Worm (Caenorhabditis elegans) whole organism, L4 larva: ENCODE measurements around the gene C35C5.9.

ENCODE experiments used
- D1046.2 ChIP-seq: fragments of 200-800 bp; sonication (Bioruptor generic); IDR thresholded peaks from 2 replicates; pipeline ENCODE4 v1.3.6; 2022; ENCODE audit warnings: missing genetic modification characterization, missing compliant biosample characterization
- F10B5.3 ChIP-seq: sonication (generic microtip); optimal IDR thresholded peaks from 2 replicates; lab custom pipeline; 2016; ENCODE audit warnings: mild to moderate bottlenecking, missing genetic modification characterization, missing compliant biosample characterization
- F26F4.8 ChIP-seq: fragments of 200-800 bp; sonication (Bioruptor generic); conservative IDR thresholded peaks from 2 replicates; pipeline ENCODE4 v1.3.6; 2022; ENCODE audit warnings: missing genetic modification characterization, missing compliant biosample characterization
- F49E8.2 ChIP-seq: sonication (generic microtip); optimal IDR thresholded peaks from 2 replicates; lab custom pipeline; 2016; ENCODE audit warnings: missing compliant biosample characterization, mild to moderate bottlenecking, missing genetic modification characterization, borderline replicate concordance
- ZK337.2 ChIP-seq: fragments of 200-800 bp; sonication (Bioruptor generic); IDR thresholded peaks from 2 replicates; pipeline ENCODE4 v1.3.6; 2022; ENCODE audit warnings: missing genetic modification reagents, missing genetic modification characterization, missing compliant biosample characterization
- ZK546.5 ChIP-seq, 2 experiments: sonication (generic microtip); optimal IDR thresholded peaks; 2 replicates each; lab custom pipeline; 2017; ENCODE audit warnings: missing biosample characterization in 2 of 2, missing genetic modification characterization in 2 of 2
- aha-1 ChIP-seq: fragments of 150-350 bp; peaks from one replicate; lab custom pipeline; 2014; ENCODE audit warnings: missing biosample characterization, missing genetic modification characterization
- aly-2 ChIP-seq: sonication (generic microtip); optimal IDR thresholded peaks from 2 replicates; lab custom pipeline; 2018; ENCODE audit warnings: missing biosample characterization, missing genetic modification characterization
- ceh-28 ChIP-seq: fragments of 150-350 bp; optimal IDR thresholded peaks from 2 replicates; lab custom pipeline; 2014; ENCODE audit warnings: missing biosample characterization, missing genetic modification reagents, missing genetic modification characterization
- ceh-32 ChIP-seq: sonication (generic microtip); optimal IDR thresholded peaks from 2 replicates; lab custom pipeline; 2016; ENCODE audit warnings: mild to moderate bottlenecking, missing genetic modification characterization, missing compliant biosample characterization; ENCODE audit not compliant: poor library complexity
- ceh-44 ChIP-seq: fragments of 200-800 bp; sonication (Bioruptor generic); IDR thresholded peaks from 2 replicates; pipeline ENCODE4 v1.3.6; 2022; ENCODE audit warnings: missing genetic modification reagents, missing genetic modification characterization, missing compliant biosample characterization
- cey-2 ChIP-seq: sonication (generic microtip); optimal IDR thresholded peaks from 3 replicates; lab custom pipeline; 2017; ENCODE audit warnings: missing genetic modification characterization, mild to moderate bottlenecking, missing compliant biosample characterization, antibody characterized with exemption, borderline replicate concordance; ENCODE audit not compliant: insufficient read depth
- daf-16 ChIP-seq, 3 experiments: sonication (generic microtip); optimal IDR thresholded peaks; 2 replicates each; lab custom pipeline; 2016 to 2017; ENCODE audit warnings: missing genetic modification characterization in 3 of 3, missing genetic modification reagents in 3 of 3, mild to moderate bottlenecking in 2 of 3, missing compliant biosample characterization in 2 of 3, missing biosample characterization in 1 of 3, moderate library complexity in 1 of 3
- dmd-8 ChIP-seq: fragments of 200-800 bp; sonication (Bioruptor generic); IDR thresholded peaks from 2 replicates; pipeline ENCODE4 v1.3.6; 2022; ENCODE audit warnings: missing genetic modification characterization, missing compliant biosample characterization
- dpl-1 ChIP-seq: fragments of 150-350 bp; optimal IDR thresholded peaks from 2 replicates; lab custom pipeline; 2014; ENCODE audit warnings: missing biosample characterization, missing genetic modification reagents, missing genetic modification characterization
- dve-1 ChIP-seq: sonication (generic microtip); optimal IDR thresholded peaks from 2 replicates; lab custom pipeline; 2017; ENCODE audit warnings: antibody characterized with exemption, mild to moderate bottlenecking, missing genetic modification characterization, missing compliant biosample characterization; ENCODE audit not compliant: insufficient read depth
- egl-43 ChIP-seq: fragments of 200-800 bp; sonication (Bioruptor generic); IDR thresholded peaks from 2 replicates; pipeline ENCODE4 v1.3.6; 2022; ENCODE audit warnings: missing genetic modification reagents, missing genetic modification characterization, missing compliant biosample characterization
- fkh-10 ChIP-seq: fragments of 150-350 bp; optimal IDR thresholded peaks from 2 replicates; lab custom pipeline; 2014; ENCODE audit warnings: missing biosample characterization, missing genetic modification reagents, missing genetic modification characterization
- fos-1 ChIP-seq: fragments of 150-350 bp; optimal IDR thresholded peaks from 2 replicates; lab custom pipeline; 2014; ENCODE audit warnings: missing biosample characterization, missing genetic modification characterization
- gei-8 ChIP-seq: fragments of 200-800 bp; sonication (Bioruptor generic); optimal IDR thresholded peaks from 2 replicates; lab custom pipeline; 2018; ENCODE audit warnings: mild to moderate bottlenecking, missing genetic modification characterization, missing compliant biosample characterization
- hlh-11 ChIP-seq: fragments of 200-800 bp; sonication (Bioruptor generic); optimal IDR thresholded peaks from 2 replicates; lab custom pipeline; 2018; ENCODE audit warnings: mild to moderate bottlenecking, missing genetic modification characterization, missing compliant biosample characterization
- lim-7 ChIP-seq: fragments of 200-800 bp; sonication (Bioruptor generic); IDR thresholded peaks from 2 replicates; pipeline ENCODE4 v1.3.6; 2022; ENCODE audit warnings: missing genetic modification characterization, missing compliant biosample characterization
- lin-1 ChIP-seq: fragments of 200-800 bp; sonication (Bioruptor generic); IDR thresholded peaks from 2 replicates; pipeline ENCODE4 v1.3.6; 2022; ENCODE audit warnings: missing genetic modification reagents, missing genetic modification characterization, missing compliant biosample characterization
- lin-15B ChIP-seq: fragments of 150-350 bp; sonication (generic microtip); optimal IDR thresholded peaks from 3 replicates; lab custom pipeline; 2014; ENCODE audit warnings: missing biosample characterization, missing genetic modification characterization
- lin-38 ChIP-seq: fragments of 200-800 bp; sonication (Bioruptor generic); IDR thresholded peaks from 2 replicates; pipeline ENCODE4 v1.3.6; 2022; ENCODE audit warnings: missing genetic modification reagents, missing genetic modification characterization, missing compliant biosample characterization
- lir-3 ChIP-seq: sonication (generic microtip); optimal IDR thresholded peaks from 2 replicates; lab custom pipeline; 2016; ENCODE audit warnings: mild to moderate bottlenecking, missing genetic modification characterization, missing compliant biosample characterization
- madf-5 ChIP-seq, 2 experiments: fragments of 200-800 bp; sonication (Bioruptor generic); IDR thresholded peaks; 2 replicates each; pipeline ENCODE4 v1.3.6; 2022; ENCODE audit warnings: missing compliant biosample characterization in 2 of 2, missing genetic modification characterization in 2 of 2
- mep-1 ChIP-seq: fragments of 150-350 bp; sonication (generic microtip); optimal IDR thresholded peaks from 3 replicates; lab custom pipeline; 2014; ENCODE audit warnings: missing biosample characterization, missing genetic modification characterization
- mxl-2 ChIP-seq: fragments of 200-800 bp; sonication (Bioruptor generic); conservative IDR thresholded peaks from 2 replicates; pipeline ENCODE4 v1.3.6; 2022; ENCODE audit warnings: missing genetic modification reagents, missing genetic modification characterization, missing compliant biosample characterization
- nhr-10 ChIP-seq: fragments of 150-350 bp; optimal IDR thresholded peaks from 2 replicates; lab custom pipeline; 2014; ENCODE audit warnings: missing biosample characterization, missing genetic modification characterization
- nhr-102 ChIP-seq: sonication (generic microtip); optimal IDR thresholded peaks from 2 replicates; lab custom pipeline; 2016; ENCODE audit warnings: mild to moderate bottlenecking, missing genetic modification characterization, moderate library complexity, missing compliant biosample characterization
- nhr-11 ChIP-seq: fragments of 150-350 bp; optimal IDR thresholded peaks from 2 replicates; lab custom pipeline; 2014; ENCODE audit warnings: missing biosample characterization, missing genetic modification characterization
- nhr-111 ChIP-seq: fragments of 200-800 bp; sonication (Bioruptor generic); optimal IDR thresholded peaks from 2 replicates; lab custom pipeline; 2018; ENCODE audit warnings: mild to moderate bottlenecking, missing genetic modification characterization, missing compliant biosample characterization
- nhr-41 ChIP-seq: fragments of 200-800 bp; sonication (Bioruptor generic); IDR thresholded peaks from 2 replicates; pipeline ENCODE4 v1.3.6; 2022; ENCODE audit warnings: missing genetic modification reagents, missing genetic modification characterization, missing compliant biosample characterization
- nhr-42 ChIP-seq: fragments of 200-800 bp; sonication (Bioruptor generic); IDR thresholded peaks from 2 replicates; pipeline ENCODE4 v1.3.6; 2022; ENCODE audit warnings: missing genetic modification characterization, missing compliant biosample characterization
- nhr-6 ChIP-seq: fragments of 150-350 bp; optimal IDR thresholded peaks from 2 replicates; lab custom pipeline; 2014; ENCODE audit warnings: missing biosample characterization, missing genetic modification characterization
- nhr-76 ChIP-seq: fragments of 150-350 bp; optimal IDR thresholded peaks from 2 replicates; lab custom pipeline; 2014; ENCODE audit warnings: missing biosample characterization, missing genetic modification characterization
- nhr-77 ChIP-seq: fragments of 150-350 bp; optimal IDR thresholded peaks from 2 replicates; lab custom pipeline; 2014; ENCODE audit warnings: missing biosample characterization, missing genetic modification characterization
- pha-4 ChIP-seq, 2 experiments: fragments of 150-350 bp in 1 of 2; fragments of 200-800 bp in 1 of 2; sonication (Bioruptor generic) in 1 of 2; IDR thresholded peaks in 1 of 2; optimal IDR thresholded peaks in 1 of 2; 2 replicates each; pipeline versions ENCODE4 v1.3.6 to Lab custom; 2014 to 2022; ENCODE audit warnings: missing genetic modification characterization in 2 of 2, missing genetic modification reagents in 2 of 2, missing biosample characterization in 1 of 2, missing compliant biosample characterization in 1 of 2
- php-3 ChIP-seq: fragments of 200-800 bp; sonication (Bioruptor generic); IDR thresholded peaks from 2 replicates; pipeline ENCODE4 v1.3.6; 2022; ENCODE audit warnings: missing genetic modification reagents, missing genetic modification characterization, missing compliant biosample characterization
- pqm-1 ChIP-seq: sonication (generic microtip); optimal IDR thresholded peaks from 2 replicates; lab custom pipeline; 2017; ENCODE audit warnings: missing biosample characterization, missing genetic modification characterization
- rbr-2 ChIP-seq: sonication (generic microtip); optimal IDR thresholded peaks from 2 replicates; lab custom pipeline; 2016; ENCODE audit warnings: missing genotype, missing genetic modification characterization, missing compliant biosample characterization
- sdz-12 ChIP-seq: fragments of 200-800 bp; sonication (Bioruptor generic); optimal IDR thresholded peaks from 2 replicates; lab custom pipeline; 2018; ENCODE audit warnings: mild to moderate bottlenecking, missing genetic modification characterization, missing compliant biosample characterization
- skn-1 ChIP-seq: fragments of 150-350 bp; optimal IDR thresholded peaks from 2 replicates; lab custom pipeline; 2014; ENCODE audit warnings: missing biosample characterization, missing genetic modification characterization
- snpc-4 ChIP-seq: fragments of 150-350 bp; optimal IDR thresholded peaks from 2 replicates; lab custom pipeline; 2014; ENCODE audit warnings: missing biosample characterization, missing genetic modification characterization
- spr-3 ChIP-seq: fragments of 200-800 bp; sonication (Bioruptor generic); optimal IDR thresholded peaks from 2 replicates; lab custom pipeline; 2018; ENCODE audit warnings: mild to moderate bottlenecking, missing genetic modification characterization, missing compliant biosample characterization
- unc-130 ChIP-seq: sonication (generic microtip); optimal IDR thresholded peaks from 2 replicates; lab custom pipeline; 2016; ENCODE audit warnings: missing genetic modification reagents, missing genetic modification characterization, missing compliant biosample characterization
- unc-62 ChIP-seq, 3 experiments: fragments of 150-350 bp in 1 of 3; sonication (generic microtip); optimal IDR thresholded peaks in 2 of 3; peaks in 1 of 3; 1 replicate in 1 of 3; 2 replicates in 2 of 3; lab custom pipeline; 2014 to 2017; ENCODE audit warnings: missing biosample characterization in 3 of 3, missing genetic modification characterization in 3 of 3, missing genetic modification reagents in 3 of 3, missing genotype in 1 of 3
- zip-11 ChIP-seq: fragments of 200-800 bp; sonication (Bioruptor generic); IDR thresholded peaks from 2 replicates; pipeline ENCODE4 v1.3.6; 2022; ENCODE audit warnings: missing genetic modification characterization, missing compliant biosample characterization
- zip-2 ChIP-seq: fragments of 150-350 bp; optimal IDR thresholded peaks from 2 replicates; lab custom pipeline; 2014; ENCODE audit warnings: missing biosample characterization, missing genetic modification characterization

The C35C5.9 gene

ce11 chrX:11491835-11492234 is 44.5 kb upstream of the C35C5.9 start:
- no peak for TF ChIP-seq cey-2
- TF ChIP-seq unc-62 (GFP tag; optimal IDR thresholded peaks at IDR 0.05 in 1 of 2; lab: Kevin White, UChicago), result peak in 1 of 2 experiments; percentile 93
- TF ChIP-seq unc-62 (tag; optimal IDR thresholded peaks at IDR 0.05; lab: Kevin White, UChicago), result no peak

ce11 chrX:11498871-11499270 is 37.5 kb upstream of the C35C5.9 start:
- TF ChIP-seq pqm-1 (tag; lab: Kevin White, UChicago) (peak; percentile 77), dpl-1 (GFP tag; lab: Kevin White, UChicago) (no peak), ceh-28 (tag; lab: Kevin White, UChicago) (no peak), mep-1 (tag; lab: Kevin White, UChicago) (no peak), nhr-77 (peak; percentile 1), lin-38 (no peak), fkh-10 (GFP tag; lab: Kevin White, UChicago) (no peak), dmd-8 (GFP tag; lab: Robert Waterston, UW) (no peak), lim-7 (GFP tag; lab: Robert Waterston, UW) (no peak), pha-4 (GFP tag; IDR thresholded peaks at IDR 0.05; lab: Robert Waterston, UW) (no peak), pha-4 (tag; optimal IDR thresholded peaks at IDR 0.05; lab: Kevin White, UChicago) (no peak), daf-16 (GFP tag; optimal IDR thresholded peaks at IDR 0.05; lab: Kevin White, UChicago) (no peak), daf-16 (tag; optimal IDR thresholded peaks at IDR 0.05; lab: Kevin White, UChicago) (peak; percentile 35), skn-1 (tag; lab: Kevin White, UChicago) (no peak), zip-11 (no peak), php-3 (GFP tag; lab: Robert Waterston, UW) (peak; percentile 84), F10B5.3 (tag; lab: Kevin White, UChicago) (no peak), gei-8 (no peak), ceh-44 (no peak), nhr-10 (no peak), ceh-32 (tag; lab: Kevin White, UChicago) (no peak), aly-2 (no peak), nhr-41 (GFP tag; lab: Robert Waterston, UW) (no peak), lin-15B (tag; lab: Kevin White, UChicago) (no peak), fos-1 (tag; lab: Kevin White, UChicago) (no peak), spr-3 (GFP tag; lab: Kevin White, UChicago) (no peak), mxl-2 (GFP tag; lab: Robert Waterston, UW) (no peak), nhr-11 (tag; lab: Kevin White, UChicago) (no peak), nhr-42 (GFP tag; lab: Robert Waterston, UW) (no peak), nhr-6 (no peak), F26F4.8 (GFP tag; lab: Robert Waterston, UW) (no peak), nhr-111 (no peak), zip-2 (tag; lab: Kevin White, UChicago) (no peak), F49E8.2 (tag; lab: Kevin White, UChicago) (no peak), nhr-102 (tag; lab: Kevin White, UChicago) (no peak), ZK546.5 (tag; optimal IDR thresholded peaks at IDR 0.05; lab: Kevin White, UChicago) (no peak), sdz-12 (GFP tag; lab: Kevin White, UChicago) (no peak), rbr-2 (no peak), snpc-4 (tag; lab: Kevin White, UChicago) (no peak), dve-1 (peak; percentile 45), aha-1 (tag; lab: Kevin White, UChicago) (no peak), hlh-11 (tag; lab: Kevin White, UChicago) (peak; percentile 7), madf-5 (GFP tag; IDR thresholded peaks at IDR 0.05; lab: Robert Waterston, UW) (no peak), D1046.2 (GFP tag; lab: Robert Waterston, UW) (no peak), unc-130 (GFP tag; lab: Kevin White, UChicago) (no peak), lir-3 (tag; lab: Kevin White, UChicago) (no peak), ZK337.2 (GFP tag; lab: Robert Waterston, UW) (no peak), egl-43 (GFP tag; lab: Robert Waterston, UW) (no peak), lin-1 (GFP tag; lab: Robert Waterston, UW) (no peak), nhr-76 (tag; lab: Kevin White, UChicago) (no peak)
